Worm (Caenorhabditis elegans) whole organism, early embryonic: Measurements from ENCODE around the gene C17H12.12.
"Not testable (repeated sequence)": the region's sequence is repeated elsewhere in the genome, so short reads cannot be mapped to it uniquely, and the experiment has no call there.

Experiments used
- B0310.2 ChIP-seq: sonication (generic microtip); optimal IDR thresholded peaks from 2 replicates; lab custom pipeline; 2016; ENCODE audit warnings: mild to moderate bottlenecking, missing genetic modification characterization, missing compliant biosample characterization
- F13C5.2 ChIP-seq: sonication (generic microtip); optimal IDR thresholded peaks from 2 replicates; lab custom pipeline; 2017; ENCODE audit warnings: mild to moderate bottlenecking, missing genetic modification characterization, inconsistent platforms, missing compliant biosample characterization
- aly-1 ChIP-seq: sonication (generic microtip); optimal IDR thresholded peaks from 2 replicates; lab custom pipeline; 2016; ENCODE audit warnings: missing genetic modification characterization, missing compliant biosample characterization
- ama-1 ChIP-seq: fragments of 150-350 bp; optimal IDR thresholded peaks from 2 replicates; lab custom pipeline; 2014
- ceh-13 ChIP-seq: fragments of 200-800 bp; sonication (Bioruptor generic); optimal IDR thresholded peaks from 2 replicates; lab custom pipeline; 2018; ENCODE audit warnings: mild to moderate bottlenecking, missing genetic modification characterization, missing compliant biosample characterization
- ceh-36 ChIP-seq: sonication (generic microtip); optimal IDR thresholded peaks from 2 replicates; lab custom pipeline; 2016; ENCODE audit warnings: missing genetic modification characterization, inconsistent platforms, missing compliant biosample characterization
- ets-7 ChIP-seq: sonication (generic microtip); optimal IDR thresholded peaks from 2 replicates; lab custom pipeline; 2016; ENCODE audit warnings: missing genotype, missing genetic modification characterization, missing compliant biosample characterization
- flt-1 ChIP-seq: fragments of 200-800 bp; sonication (Bioruptor generic); IDR thresholded peaks from 2 replicates; pipeline ENCODE4 v1.3.6; 2022; ENCODE audit warnings: missing genetic modification characterization, missing compliant biosample characterization
- hmbx-1 ChIP-seq: sonication (generic microtip); optimal IDR thresholded peaks from 2 replicates; lab custom pipeline; 2016; ENCODE audit warnings: mild to moderate bottlenecking, missing genetic modification characterization, missing compliant biosample characterization
- hmg-4 ChIP-seq: fragments of 200-800 bp; sonication (Bioruptor generic); optimal IDR thresholded peaks from 2 replicates; lab custom pipeline; 2018; ENCODE audit warnings: mild to moderate bottlenecking, missing genetic modification characterization, missing compliant biosample characterization
- hnd-1 ChIP-seq: sonication (generic microtip); optimal IDR thresholded peaks from 2 replicates; lab custom pipeline; 2016; ENCODE audit warnings: missing genetic modification characterization, missing compliant biosample characterization
- pes-1 ChIP-seq: fragments of 200-800 bp; sonication (Bioruptor generic); IDR thresholded peaks from 2 replicates; pipeline ENCODE4 v1.3.6; 2022; ENCODE audit warnings: missing genetic modification reagents, missing genetic modification characterization, missing compliant biosample characterization
- scrt-1 ChIP-seq: fragments of 200-800 bp; sonication (Bioruptor generic); IDR thresholded peaks from 2 replicates; pipeline ENCODE4 v1.3.6; 2022; ENCODE audit warnings: missing genetic modification characterization, missing compliant biosample characterization
- sea-1 ChIP-seq: fragments of 200-800 bp; sonication (Bioruptor generic); conservative IDR thresholded peaks from 2 replicates; pipeline ENCODE4 v1.3.6; 2022; ENCODE audit warnings: missing genetic modification characterization, missing compliant biosample characterization
- tbx-11 ChIP-seq: fragments of 200-800 bp; sonication (Bioruptor generic); IDR thresholded peaks from 2 replicates; pipeline ENCODE4 v1.3.6; 2022; ENCODE audit warnings: missing genetic modification characterization, missing compliant biosample characterization
- tbx-37 ChIP-seq: fragments of 200-800 bp; sonication (Bioruptor generic); conservative IDR thresholded peaks from 2 replicates; pipeline ENCODE4 v1.3.6; 2022; ENCODE audit warnings: missing genetic modification reagents, missing genetic modification characterization, missing compliant biosample characterization
- tra-4 ChIP-seq: sonication (generic microtip); optimal IDR thresholded peaks from 2 replicates; lab custom pipeline; 2017; ENCODE audit warnings: missing genetic modification characterization, missing compliant biosample characterization

C17H12.12 gene

DNA sequence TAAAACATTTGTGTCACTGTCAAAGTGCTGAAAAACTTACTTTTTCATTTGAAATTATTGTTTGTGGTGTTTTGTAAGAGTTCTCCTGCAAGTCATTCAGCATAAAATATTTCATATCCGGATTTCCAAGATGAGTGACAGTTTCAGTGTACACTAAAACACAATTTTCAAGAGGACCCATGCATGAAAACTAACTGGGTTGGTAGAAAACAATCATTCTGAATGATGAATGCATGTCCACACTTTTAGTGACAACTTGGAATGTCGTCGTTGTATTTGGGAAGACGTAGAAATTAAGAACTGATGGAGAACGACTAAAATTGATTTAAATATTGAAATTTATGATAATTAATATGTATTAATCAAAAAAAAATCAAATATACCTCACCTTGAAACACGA, 26.0 kb downstream of the C17H12.12 start:
- TF ChIP-seq scrt-1 (GFP tag; lab: Robert Waterston, UW) (no peak), flt-1 (no peak), hnd-1 (no peak), ets-7 (no peak)

DNA sequence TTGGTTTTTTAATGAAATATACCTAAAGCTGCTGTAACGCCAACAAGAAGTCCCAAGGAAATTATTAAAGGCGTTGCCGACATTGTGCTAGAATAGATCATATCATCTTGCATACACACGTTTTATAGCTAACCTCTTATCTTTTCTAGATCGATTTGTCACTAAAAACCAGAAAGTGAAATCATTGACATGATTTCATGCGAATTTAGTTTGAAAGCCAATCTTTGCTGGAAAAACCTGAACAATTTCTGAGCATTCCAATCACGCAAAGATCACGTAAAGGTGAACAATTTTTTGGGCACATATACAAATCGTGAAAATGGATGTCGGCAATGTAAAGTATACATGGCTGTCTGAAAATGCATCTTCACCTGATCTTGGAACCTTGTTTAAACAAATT, 26.7 kb downstream of the C17H12.12 start, which contains the start of gene C17H12.6:
C17H12.6 (minus strand) TSS at position 101 of the 400 bp plus-strand sequence.
- no peak for TF ChIP-seq scrt-1 (GFP tag; lab: Robert Waterston, UW)
- TF ChIP-seq tbx-37 (GFP tag; lab: Robert Waterston, UW): no peak
- no peak for TF ChIP-seq ama-1 (lab: Kevin White, UChicago)
- no peak for TF ChIP-seq aly-1 (tag; lab: Kevin White, UChicago)
- TF ChIP-seq F13C5.2 (tag; lab: Kevin White, UChicago): no peak
- TF ChIP-seq B0310.2 (tag; lab: Kevin White, UChicago): no peak
- no peak for TF ChIP-seq ceh-13 (GFP tag; lab: Kevin White, UChicago)
- TF ChIP-seq hmg-4 (GFP tag; lab: Kevin White, UChicago): no peak
- no peak for TF ChIP-seq hmbx-1 (tag; lab: Kevin White, UChicago)

DNA sequence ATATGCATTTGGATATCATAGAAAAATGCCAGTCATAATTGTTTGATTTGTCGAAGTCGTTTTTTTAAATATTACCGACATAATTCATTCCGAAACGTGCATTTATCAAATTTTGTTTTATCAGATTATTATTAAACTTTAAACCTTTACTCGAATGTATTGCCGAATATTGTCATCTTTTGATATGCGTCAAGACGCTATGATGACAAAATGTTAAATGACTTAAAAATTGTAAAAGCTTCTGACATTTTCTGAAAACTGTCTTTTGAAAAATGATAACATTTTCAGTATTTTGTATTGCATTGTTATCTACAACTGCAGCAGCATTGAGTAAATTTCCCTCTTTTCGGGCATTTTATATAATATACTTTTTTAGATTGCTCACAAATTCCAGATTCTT, 28.9 kb downstream of the C17H12.12 start, which contains the start of gene H20E11.3:
H20E11.3 (plus strand) TSS at position 195 of the 400 bp plus-strand sequence.
- TF ChIP-seq hmbx-1 (tag; lab: Kevin White, UChicago) (no peak), scrt-1 (GFP tag; lab: Robert Waterston, UW) (no peak), pes-1 (GFP tag; lab: Robert Waterston, UW) (no peak), F13C5.2 (tag; lab: Kevin White, UChicago) (no peak), ceh-13 (GFP tag; lab: Kevin White, UChicago) (no peak), hnd-1 (no peak), tbx-37 (GFP tag; lab: Robert Waterston, UW) (no peak)

DNA sequence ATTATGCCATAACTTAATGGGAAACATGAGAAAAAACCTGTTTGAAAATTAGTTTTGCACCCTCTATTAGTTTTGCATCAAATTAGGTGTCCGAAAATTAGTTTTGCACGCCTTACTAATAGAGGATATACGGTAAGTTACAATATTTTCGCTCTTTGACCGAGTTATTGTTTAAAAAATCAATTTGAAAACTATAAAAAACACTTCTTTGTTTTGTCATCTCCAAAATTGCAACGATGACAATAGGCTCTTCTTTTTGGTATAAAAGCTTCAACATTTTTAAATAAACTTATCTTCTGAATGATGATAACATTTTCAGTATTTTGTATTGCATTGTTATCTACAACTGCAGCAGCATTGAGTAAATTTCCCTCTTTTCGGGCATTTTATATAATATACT, 31.8 kb downstream of the C17H12.12 start, which contains the start of gene H20E11.2:
H20E11.2 (plus strand) TSS at position 301 of the 400 bp plus-strand sequence.
- not testable (repeated sequence) for TF ChIP-seq tra-4 (tag; lab: Kevin White, UChicago); ama-1 (lab: Kevin White, UChicago); pes-1 (GFP tag; lab: Robert Waterston, UW)

DNA sequence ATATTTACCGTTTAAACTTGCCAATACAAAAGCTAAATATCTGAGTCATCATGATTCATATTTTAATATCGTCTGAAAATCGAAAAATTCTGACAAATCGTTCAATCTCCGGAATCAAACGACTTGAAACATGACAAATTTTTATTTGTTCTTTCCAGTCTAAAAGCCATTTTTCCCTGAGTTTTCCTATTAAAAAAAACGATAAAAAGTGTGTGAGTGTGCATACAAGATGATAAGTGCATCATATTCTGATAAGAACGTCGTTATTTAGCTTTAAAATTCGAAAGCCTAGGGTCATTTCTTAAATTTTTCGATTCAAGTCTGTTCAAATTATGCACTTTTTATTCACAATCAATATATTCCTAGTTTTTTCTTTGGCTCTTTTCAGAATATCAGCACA, 34.2 kb downstream of the C17H12.12 start, which contains the start of gene H20E11.1:
H20E11.1 (plus strand) TSS at position 244 of the 400 bp plus-strand sequence.
- no peak for TF ChIP-seq ets-7
- no peak for TF ChIP-seq tra-4 (tag; lab: Kevin White, UChicago)
- no peak for TF ChIP-seq tbx-37 (GFP tag; lab: Robert Waterston, UW)
- TF ChIP-seq pes-1 (GFP tag; lab: Robert Waterston, UW): no peak
- TF ChIP-seq hmbx-1 (tag; lab: Kevin White, UChicago): no peak
- TF ChIP-seq B0310.2 (tag; lab: Kevin White, UChicago): no peak
- TF ChIP-seq scrt-1 (GFP tag; lab: Robert Waterston, UW): no peak
- TF ChIP-seq F13C5.2 (tag; lab: Kevin White, UChicago): no peak
- TF ChIP-seq hnd-1: no peak
- TF ChIP-seq sea-1 (GFP tag; lab: Robert Waterston, UW): no peak
- TF ChIP-seq ceh-36 (tag; lab: Kevin White, UChicago): no peak
- TF ChIP-seq hmg-4 (GFP tag; lab: Kevin White, UChicago): no peak
- TF ChIP-seq ama-1 (lab: Kevin White, UChicago): no peak
- no peak for TF ChIP-seq flt-1
- no peak for TF ChIP-seq ceh-13 (GFP tag; lab: Kevin White, UChicago)
- TF ChIP-seq aly-1 (tag; lab: Kevin White, UChicago): no peak
- no peak for TF ChIP-seq tbx-11

DNA sequence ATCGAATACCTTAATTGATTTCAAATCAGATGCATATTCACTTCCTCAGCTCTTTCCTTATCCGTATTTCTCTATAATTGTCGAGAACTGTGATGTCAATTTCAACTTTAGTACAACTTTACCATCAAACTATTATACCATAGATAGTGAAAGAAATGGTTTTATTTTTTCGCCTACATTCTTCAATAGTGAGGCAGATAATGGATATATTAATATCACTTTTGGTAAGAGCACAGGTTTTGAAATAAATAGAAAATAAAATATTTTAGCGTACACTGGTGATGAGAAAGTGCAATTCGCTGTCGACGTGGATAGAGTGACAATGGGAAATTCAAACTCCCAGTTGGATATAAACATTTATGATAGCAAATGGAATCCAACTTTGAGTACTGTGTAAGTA, 36.5 kb downstream of the C17H12.12 start:
- TF ChIP-seq flt-1: no peak
- no peak for TF ChIP-seq tbx-11
- no peak for TF ChIP-seq ama-1 (lab: Kevin White, UChicago)
- TF ChIP-seq scrt-1 (GFP tag; lab: Robert Waterston, UW): no peak
- TF ChIP-seq ceh-13 (GFP tag; lab: Kevin White, UChicago): no peak
- no peak for TF ChIP-seq tra-4 (tag; lab: Kevin White, UChicago)
- no peak for TF ChIP-seq F13C5.2 (tag; lab: Kevin White, UChicago)
- no peak for TF ChIP-seq aly-1 (tag; lab: Kevin White, UChicago)
- no peak for TF ChIP-seq hmg-4 (GFP tag; lab: Kevin White, UChicago)
- TF ChIP-seq pes-1 (GFP tag; lab: Robert Waterston, UW): no peak
- no peak for TF ChIP-seq B0310.2 (tag; lab: Kevin White, UChicago)
- TF ChIP-seq ceh-36 (tag; lab: Kevin White, UChicago): no peak

DNA sequence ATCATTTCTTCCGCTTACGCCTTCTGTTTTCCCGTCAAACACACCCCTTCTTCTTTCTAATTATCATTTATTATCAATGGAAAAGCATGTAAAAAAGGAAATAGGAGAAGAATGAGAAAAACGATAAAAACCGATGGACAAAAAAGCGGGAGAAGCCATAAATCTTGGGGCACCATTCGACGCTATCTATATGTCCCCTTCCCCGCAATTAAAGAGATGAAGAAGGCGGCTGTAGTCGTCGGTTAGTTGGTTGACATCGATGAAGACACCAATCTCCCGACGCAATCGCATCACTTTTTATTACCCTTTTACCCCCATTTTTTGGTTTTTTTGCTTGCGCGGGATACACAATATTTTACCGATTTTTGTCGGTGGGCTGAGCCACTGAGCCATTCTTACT, 37.9 kb downstream of the C17H12.12 start:
- TF ChIP-seq F13C5.2 (tag; lab: Kevin White, UChicago) (no peak), scrt-1 (GFP tag; lab: Robert Waterston, UW) (no peak), ceh-13 (GFP tag; lab: Kevin White, UChicago) (no peak), ceh-36 (tag; lab: Kevin White, UChicago) (no peak), tra-4 (tag; lab: Kevin White, UChicago) (no peak), ets-7 (no peak), tbx-37 (GFP tag; lab: Robert Waterston, UW) (no peak), hnd-1 (no peak), flt-1 (no peak), pes-1 (GFP tag; lab: Robert Waterston, UW) (no peak), B0310.2 (tag; lab: Kevin White, UChicago) (no peak), tbx-11 (no peak), hmg-4 (GFP tag; lab: Kevin White, UChicago) (no peak), sea-1 (GFP tag; lab: Robert Waterston, UW) (no peak), aly-1 (tag; lab: Kevin White, UChicago) (no peak)

DNA sequence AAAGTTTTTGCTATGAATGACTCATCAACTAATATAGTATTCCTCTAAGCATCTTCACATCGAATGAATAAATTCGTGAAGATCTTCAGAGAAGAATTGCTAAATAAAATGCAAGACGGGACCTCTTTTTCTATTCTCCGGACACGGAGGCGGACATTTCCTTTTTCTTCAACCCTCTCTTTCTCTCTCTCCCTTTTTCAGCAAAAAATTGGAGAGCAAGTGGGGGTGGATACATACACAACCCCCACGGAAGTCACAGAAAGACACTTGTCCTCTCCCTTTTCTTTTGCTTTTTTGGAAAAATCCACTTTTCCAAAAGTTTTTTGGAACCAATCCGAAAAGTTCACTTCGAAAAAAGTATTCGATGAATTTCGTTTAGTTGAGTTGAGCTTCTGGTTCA, 39.0 kb downstream of the C17H12.12 start:
- no peak for TF ChIP-seq flt-1
- TF ChIP-seq ceh-13 (GFP tag; lab: Kevin White, UChicago): no peak
- no peak for TF ChIP-seq hnd-1
- no peak for TF ChIP-seq ceh-36 (tag; lab: Kevin White, UChicago)
- TF ChIP-seq hmg-4 (GFP tag; lab: Kevin White, UChicago): no peak
- TF ChIP-seq aly-1 (tag; lab: Kevin White, UChicago): no peak
- TF ChIP-seq sea-1 (GFP tag; lab: Robert Waterston, UW): no peak
- no peak for TF ChIP-seq hmbx-1 (tag; lab: Kevin White, UChicago)
- no peak for TF ChIP-seq tbx-37 (GFP tag; lab: Robert Waterston, UW)
- TF ChIP-seq tra-4 (tag; lab: Kevin White, UChicago): no peak
- TF ChIP-seq scrt-1 (GFP tag; lab: Robert Waterston, UW): no peak
- TF ChIP-seq ets-7: no peak
- TF ChIP-seq pes-1 (GFP tag; lab: Robert Waterston, UW): no peak
- TF ChIP-seq B0310.2 (tag; lab: Kevin White, UChicago): no peak
- TF ChIP-seq tbx-11: no peak
- no peak for TF ChIP-seq ama-1 (lab: Kevin White, UChicago)
- no peak for TF ChIP-seq F13C5.2 (tag; lab: Kevin White, UChicago)
